Worm (Caenorhabditis elegans) whole organism, mixed stage, embryonic: Measurements from ENCODE around the gene rml-4.

ENCODE experiments used
- M03D4.4 ChIP-seq: sonication (generic microtip); optimal IDR thresholded peaks from 2 replicates; lab custom pipeline; 2017; ENCODE audit warnings: mild to moderate bottlenecking, missing genetic modification characterization, missing compliant biosample characterization
- bed-3 ChIP-seq: fragments of 200-800 bp; sonication (Bioruptor generic); optimal IDR thresholded peaks from 3 replicates; lab custom pipeline; 2018; ENCODE audit warnings: mild to moderate bottlenecking, missing genetic modification characterization, moderate library complexity, missing compliant biosample characterization
- blmp-1 ChIP-seq: fragments of 150-350 bp; optimal IDR thresholded peaks from 2 replicates; lab custom pipeline; 2014; ENCODE audit warnings: missing biosample characterization, missing genetic modification characterization
- ceh-39 ChIP-seq: fragments of 150-350 bp; optimal IDR thresholded peaks from 2 replicates; lab custom pipeline; 2014; ENCODE audit warnings: missing biosample characterization, missing genetic modification characterization
- ceh-83 ChIP-seq: fragments of 200-800 bp; sonication (Bioruptor generic); optimal IDR thresholded peaks from 2 replicates; lab custom pipeline; 2018; ENCODE audit warnings: mild to moderate bottlenecking, missing genetic modification characterization, missing compliant biosample characterization
- ces-1 ChIP-seq: fragments of 150-350 bp; optimal IDR thresholded peaks from 2 replicates; lab custom pipeline; 2014; ENCODE audit warnings: missing biosample characterization, missing genetic modification reagents, missing genetic modification characterization
- cnd-1 ChIP-seq: fragments of 200-800 bp; sonication (Bioruptor generic); optimal IDR thresholded peaks from 2 replicates; lab custom pipeline; 2018; ENCODE audit warnings: mild to moderate bottlenecking, missing genetic modification characterization, missing compliant biosample characterization
- drap-1 ChIP-seq: fragments of 200-800 bp; sonication (Bioruptor generic); optimal IDR thresholded peaks from 3 replicates; lab custom pipeline; 2018; ENCODE audit warnings: mild to moderate bottlenecking, missing genetic modification characterization, missing compliant biosample characterization
- elt-1 ChIP-seq: sonication (generic microtip); optimal IDR thresholded peaks from 2 replicates; lab custom pipeline; 2017; ENCODE audit warnings: missing genetic modification characterization, mild to moderate bottlenecking, missing compliant biosample characterization, antibody characterized with exemption, moderate library complexity, borderline replicate concordance; ENCODE audit not compliant: insufficient read depth
- flh-1 ChIP-seq: fragments of 200-800 bp; sonication (Bioruptor generic); optimal IDR thresholded peaks from 2 replicates; lab custom pipeline; 2018; ENCODE audit warnings: mild to moderate bottlenecking, missing genetic modification characterization, moderate library complexity, missing compliant biosample characterization
- ham-2 ChIP-seq: fragments of 200-800 bp; sonication (Bioruptor generic); optimal IDR thresholded peaks from 2 replicates; lab custom pipeline; 2018; ENCODE audit warnings: mild to moderate bottlenecking, missing genetic modification characterization, missing compliant biosample characterization
- hlh-1 ChIP-seq: fragments of 150-350 bp; optimal IDR thresholded peaks from 2 replicates; lab custom pipeline; 2014; ENCODE audit warnings: missing biosample characterization, missing genetic modification reagents, missing genetic modification characterization
- lin-13 ChIP-seq: fragments of 150-350 bp; optimal IDR thresholded peaks from 2 replicates; lab custom pipeline; 2014; ENCODE audit warnings: missing biosample characterization, missing genetic modification characterization
- lin-32 ChIP-seq: fragments of 200-800 bp; sonication (Bioruptor generic); optimal IDR thresholded peaks from 2 replicates; lab custom pipeline; 2018; ENCODE audit warnings: mild to moderate bottlenecking, missing genetic modification characterization, missing compliant biosample characterization
- lsy-2 ChIP-seq: fragments of 150-350 bp; optimal IDR thresholded peaks from 2 replicates; lab custom pipeline; 2014; ENCODE audit warnings: missing biosample characterization, missing genetic modification characterization
- mab-5 ChIP-seq: fragments of 150-350 bp; optimal IDR thresholded peaks from 2 replicates; lab custom pipeline; 2014; ENCODE audit warnings: missing biosample characterization, missing genetic modification characterization
- mep-1 ChIP-seq: fragments of 150-350 bp; optimal IDR thresholded peaks from 2 replicates; lab custom pipeline; 2017; ENCODE audit warnings: missing biosample characterization, missing genetic modification reagents, missing genetic modification characterization, inconsistent platforms
- mls-2 ChIP-seq: sonication (generic microtip); optimal IDR thresholded peaks from 2 replicates; lab custom pipeline; 2016; ENCODE audit warnings: mild to moderate bottlenecking, missing genetic modification characterization, moderate library complexity, missing compliant biosample characterization
- nhr-2 ChIP-seq: fragments of 150-350 bp; optimal IDR thresholded peaks from 2 replicates; lab custom pipeline; 2014; ENCODE audit warnings: missing biosample characterization, missing genetic modification characterization
- nhr-237 ChIP-seq: fragments of 150-350 bp; optimal IDR thresholded peaks from 2 replicates; lab custom pipeline; 2014; ENCODE audit warnings: missing biosample characterization, missing genetic modification characterization
- nhr-28 ChIP-seq: fragments of 150-350 bp; optimal IDR thresholded peaks from 2 replicates; lab custom pipeline; 2014; ENCODE audit warnings: missing biosample characterization, missing genetic modification characterization
- nhr-76 ChIP-seq: sonication (generic microtip); optimal IDR thresholded peaks from 2 replicates; lab custom pipeline; 2017; ENCODE audit warnings: missing biosample characterization, missing genetic modification characterization
- pha-4 ChIP-seq: fragments of 150-350 bp; optimal IDR thresholded peaks from 2 replicates; lab custom pipeline; 2018; ENCODE audit warnings: missing biosample characterization, missing genetic modification reagents, missing genetic modification characterization
- sem-2 ChIP-seq: fragments of 200-800 bp; sonication (Bioruptor generic); optimal IDR thresholded peaks from 2 replicates; lab custom pipeline; 2018; ENCODE audit warnings: mild to moderate bottlenecking, missing genetic modification characterization, missing compliant biosample characterization
- sptf-1 ChIP-seq: sonication (generic microtip); optimal IDR thresholded peaks from 2 replicates; lab custom pipeline; 2017; ENCODE audit warnings: mild to moderate bottlenecking, missing genetic modification characterization, moderate library complexity, missing compliant biosample characterization
- unc-120 ChIP-seq: sonication (generic microtip); optimal IDR thresholded peaks from 2 replicates; lab custom pipeline; 2017; ENCODE audit warnings: missing genetic modification characterization, missing compliant biosample characterization; ENCODE audit not compliant: poor library complexity, severe bottlenecking
- unc-39 ChIP-seq: fragments of 150-350 bp; optimal IDR thresholded peaks from 2 replicates; lab custom pipeline; 2014; ENCODE audit warnings: missing biosample characterization, missing genetic modification characterization
- unc-62 ChIP-seq: fragments of 150-350 bp; optimal IDR thresholded peaks from 2 replicates; lab custom pipeline; 2014; ENCODE audit warnings: missing biosample characterization, missing genetic modification reagents, missing genetic modification characterization
- zip-8 ChIP-seq: fragments of 150-350 bp; optimal IDR thresholded peaks from 2 replicates; lab custom pipeline; 2014; ENCODE audit warnings: missing biosample characterization, missing genetic modification characterization
- ztf-11 ChIP-seq: fragments of 150-350 bp; optimal IDR thresholded peaks from 2 replicates; lab custom pipeline; 2014; ENCODE audit warnings: missing biosample characterization, missing genetic modification characterization

The rml-4 gene

DNA sequence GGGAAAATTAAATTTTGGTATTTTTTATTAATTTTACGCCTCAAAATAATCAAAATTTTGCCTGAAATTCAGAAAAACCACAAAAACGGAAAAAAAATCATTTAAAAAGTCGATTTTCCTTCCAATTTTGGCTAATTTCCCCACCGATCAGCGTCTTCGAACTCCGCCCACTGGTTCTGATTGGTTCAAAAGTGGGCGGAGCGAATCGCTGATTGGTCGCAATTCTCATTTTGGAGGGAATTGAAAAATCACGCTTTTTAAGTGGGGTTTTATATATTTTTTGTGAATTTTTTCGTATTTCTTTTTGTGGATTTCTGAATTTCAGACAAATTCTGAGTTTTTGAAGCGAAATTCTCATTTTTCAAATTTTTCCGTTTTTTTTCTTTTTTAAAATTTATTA, 8.0 kb upstream of the rml-4 start:
- TF ChIP-seq ces-1 (GFP tag; lab: Kevin White, UChicago) (no peak), nhr-2 (tag; lab: Kevin White, UChicago) (no peak), cnd-1 (tag; lab: Kevin White, UChicago) (no peak), ham-2 (GFP tag; lab: Kevin White, UChicago) (no peak), mep-1 (no peak), nhr-28 (tag; lab: Kevin White, UChicago) (no peak), unc-62 (GFP tag; lab: Kevin White, UChicago) (no peak), bed-3 (no peak), pha-4 (no peak), sptf-1 (no peak), blmp-1 (tag; lab: Kevin White, UChicago) (no peak), unc-39 (no peak), ceh-83 (GFP tag; lab: Kevin White, UChicago) (no peak), mab-5 (tag; lab: Kevin White, UChicago) (no peak)

DNA sequence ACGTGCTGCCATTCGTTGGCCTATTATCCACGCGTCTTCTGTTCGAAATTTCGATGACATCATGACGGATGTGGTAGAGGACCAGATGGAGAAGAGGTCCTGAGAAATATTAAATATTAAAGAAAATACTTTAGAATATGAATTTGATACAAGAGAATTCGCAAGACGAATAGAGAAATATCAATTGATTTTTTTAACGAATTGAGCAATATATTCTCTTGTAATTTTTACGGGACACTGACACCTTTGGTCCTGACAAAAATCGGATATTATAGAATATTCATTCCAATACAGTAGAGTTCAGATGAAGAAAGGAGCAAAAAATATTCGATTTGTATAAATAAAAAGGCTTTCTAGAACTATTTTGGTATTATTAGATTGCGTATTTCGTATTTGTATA, 6.8 kb upstream of the rml-4 start, which contains the start of gene C01F1.6:
C01F1.6 (minus strand) TSS at position 101 of the 400 bp plus-strand sequence.
- no peak for TF ChIP-seq mep-1

DNA sequence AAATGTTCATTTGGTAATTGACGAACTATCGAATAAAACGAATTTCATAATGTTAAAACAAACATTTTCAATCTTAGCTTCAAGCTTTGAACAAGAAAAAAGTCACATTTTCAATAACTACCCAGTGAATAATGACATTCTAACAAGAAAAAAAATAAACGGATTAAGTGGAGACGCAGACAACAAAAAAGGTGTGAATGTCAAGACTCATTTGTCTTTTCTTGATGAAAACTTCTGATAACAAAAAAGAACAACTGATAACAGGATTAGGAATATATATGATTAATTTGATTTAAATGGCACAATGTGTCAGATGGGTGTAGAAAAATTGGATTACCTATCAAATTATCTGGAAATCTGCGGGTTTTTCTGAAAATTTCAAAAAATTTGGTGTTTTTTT, 6.3 kb upstream of the rml-4 start:
- TF ChIP-seq elt-1 (tag; lab: Kevin White, UChicago) (peak; percentile 27), unc-62 (GFP tag; lab: Kevin White, UChicago) (no peak), ces-1 (GFP tag; lab: Kevin White, UChicago) (peak; percentile 18)

DNA sequence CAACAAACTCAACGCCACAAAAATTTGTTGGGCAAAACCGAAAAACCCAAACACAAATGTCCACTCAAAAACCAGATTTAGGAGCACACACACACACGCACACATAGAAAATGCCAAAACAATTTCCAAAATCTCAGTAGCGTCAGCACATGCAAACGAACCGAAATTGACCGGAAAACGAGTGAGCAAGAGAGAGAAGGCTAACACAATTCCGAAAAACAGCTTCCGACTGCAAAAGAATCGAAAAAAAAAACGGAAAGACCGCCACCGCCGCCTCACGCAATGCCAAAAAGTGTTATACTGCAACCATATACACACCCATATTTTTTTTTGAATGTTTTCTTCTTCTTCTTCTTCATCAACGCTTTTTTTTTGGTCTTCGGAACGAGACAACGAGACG, 3.1 kb upstream of the rml-4 start:
- TF ChIP-seq mls-2 (no peak), ces-1 (GFP tag; lab: Kevin White, UChicago) (peak; percentile 19)
- TF ChIP-seq, all 35 proteins: peak for 1

DNA sequence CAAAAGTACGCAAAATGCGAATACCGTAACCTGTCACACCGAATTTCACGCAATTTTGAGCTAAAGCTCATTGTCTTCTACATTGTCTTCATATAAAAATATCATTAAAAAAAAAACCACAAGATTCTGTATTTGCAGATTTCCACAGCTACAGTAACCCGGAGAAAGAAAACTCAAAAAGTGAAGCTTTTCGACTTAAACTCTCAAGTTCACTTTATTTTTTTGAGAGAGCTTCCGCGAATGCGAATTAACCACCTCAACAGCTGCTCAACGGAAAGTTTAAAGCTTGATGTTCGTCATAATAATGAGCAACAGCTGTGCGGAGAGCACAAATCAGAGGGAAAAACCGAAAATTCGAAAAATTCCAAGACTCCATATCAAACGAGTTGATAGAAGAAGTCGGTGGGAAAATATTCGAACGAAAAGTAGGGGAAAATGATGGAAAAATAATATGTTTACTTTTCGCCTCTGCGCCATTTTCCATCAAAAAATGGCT, 1.8 kb upstream of the rml-4 start:
- TF ChIP-seq bed-3 (no peak), hlh-1 (tag; lab: Kevin White, UChicago) (peak; percentile 98), unc-62 (GFP tag; lab: Kevin White, UChicago) (peak; percentile 43)
- TF ChIP-seq, all 35 proteins: peak for 2

DNA sequence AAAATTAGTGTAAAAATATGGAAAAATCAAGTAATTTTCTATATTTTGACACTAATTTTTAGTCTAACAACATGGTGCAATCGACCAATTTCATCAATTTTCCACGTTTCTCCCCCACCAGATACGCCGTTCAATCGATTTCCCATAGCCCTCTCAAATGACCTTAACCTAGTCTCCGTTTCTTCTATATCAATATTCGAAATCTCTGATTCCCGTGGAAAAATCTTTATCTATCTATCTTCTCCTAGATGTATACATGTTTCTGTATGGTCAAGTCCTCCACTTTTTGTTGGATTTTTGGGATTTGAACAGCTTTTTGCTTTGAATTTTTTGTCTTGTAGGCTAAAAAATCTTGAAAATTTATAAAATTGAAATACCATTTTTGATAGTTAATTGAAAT, 712 bp upstream of the rml-4 start:
- TF ChIP-seq elt-1 (tag; lab: Kevin White, UChicago): peak; percentile 90
- TF ChIP-seq M03D4.4 (tag; lab: Kevin White, UChicago): no peak

DNA sequence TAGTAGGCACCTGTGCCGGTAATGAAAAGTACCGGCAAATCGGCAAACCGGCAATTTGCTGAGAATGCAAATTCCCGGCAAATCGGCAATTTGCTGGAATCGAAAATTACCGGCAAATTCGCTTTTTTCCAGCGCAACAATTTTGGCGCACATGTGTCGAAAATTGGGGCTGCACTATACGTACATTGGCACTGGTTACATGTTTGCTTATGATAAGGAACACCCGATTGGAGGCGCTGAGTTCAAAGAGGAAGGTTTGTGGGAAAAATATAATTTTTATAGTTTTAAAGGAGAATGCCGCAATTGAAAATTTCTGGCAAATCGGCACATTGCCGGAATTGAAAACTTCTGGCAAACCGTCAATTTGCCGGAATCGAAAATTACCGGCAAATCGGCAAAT, 2.4 kb downstream of the rml-4 start:
- TF ChIP-seq sptf-1 (no peak), unc-120 (no peak), mep-1 (no peak), nhr-237 (tag; lab: Kevin White, UChicago) (no peak), sem-2 (GFP tag; lab: Kevin White, UChicago) (no peak), flh-1 (GFP tag; lab: Kevin White, UChicago) (no peak), ztf-11 (tag; lab: Kevin White, UChicago) (no peak), lin-13 (tag; lab: Kevin White, UChicago) (no peak), blmp-1 (tag; lab: Kevin White, UChicago) (no peak)

DNA sequence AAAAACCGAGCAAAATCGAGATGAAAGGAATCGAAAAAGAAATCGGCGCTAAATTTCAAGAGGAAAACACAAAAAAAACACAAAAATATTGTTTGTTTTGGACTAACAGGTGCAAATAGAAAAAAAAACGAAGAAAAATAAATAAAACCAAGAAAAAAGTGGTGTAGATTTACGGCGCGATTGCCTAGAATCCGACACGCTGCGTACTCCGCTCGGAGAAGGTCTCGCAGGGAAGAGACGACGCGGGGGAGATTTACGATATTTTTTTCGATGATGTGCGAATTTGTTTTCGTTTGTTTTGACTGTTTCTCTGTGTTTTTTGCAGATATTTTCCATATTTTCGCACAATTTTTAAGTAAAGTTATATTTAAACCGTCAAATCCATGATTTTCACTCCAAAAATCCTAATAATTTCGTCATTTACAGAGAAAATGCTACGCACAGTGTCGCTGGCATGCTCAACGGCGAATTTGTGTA, 4.4 kb downstream of the rml-4 start, which contains the start of gene sco-1:
sco-1 (plus strand) TSS at position 427 of the 477 bp plus-strand sequence.
- TF ChIP-seq nhr-28 (tag; lab: Kevin White, UChicago) (no peak), ces-1 (GFP tag; lab: Kevin White, UChicago) (peak; percentile 72), bed-3 (no peak), unc-39 (no peak), unc-120 (peak; percentile 28), elt-1 (tag; lab: Kevin White, UChicago) (peak; percentile 40), lsy-2 (peak; percentile 83), unc-62 (GFP tag; lab: Kevin White, UChicago) (peak; percentile 52), mls-2 (peak; percentile 68), nhr-237 (tag; lab: Kevin White, UChicago) (peak; percentile 89), drap-1 (GFP tag; lab: Kevin White, UChicago) (peak; percentile 58), cnd-1 (tag; lab: Kevin White, UChicago) (no peak), lin-13 (tag; lab: Kevin White, UChicago) (peak; percentile 91), lin-32 (GFP tag; lab: Kevin White, UChicago) (no peak), hlh-1 (tag; lab: Kevin White, UChicago) (peak; percentile 66), mab-5 (tag; lab: Kevin White, UChicago) (no peak), pha-4 (peak; percentile 81), nhr-76 (tag; lab: Kevin White, UChicago) (no peak), sptf-1 (peak; percentile 71), ceh-39 (tag; lab: Kevin White, UChicago) (peak; percentile 68), flh-1 (GFP tag; lab: Kevin White, UChicago) (no peak), zip-8 (no peak), nhr-2 (tag; lab: Kevin White, UChicago) (no peak), mep-1 (peak; percentile 86)
